Worm (Caenorhabditis elegans) whole organism, mixed stage, embryonic: ENCODE measurements around the gene D1022.2.

ENCODE experiments used
- M03D4.4 ChIP-seq: sonication (generic microtip); optimal IDR thresholded peaks from 2 replicates; lab custom pipeline; 2017; ENCODE audit warnings: mild to moderate bottlenecking, missing genetic modification characterization, missing compliant biosample characterization
- elt-3 ChIP-seq: fragments of 150-350 bp; optimal IDR thresholded peaks from 2 replicates; lab custom pipeline; 2014; ENCODE audit warnings: missing biosample characterization, missing genetic modification characterization
- hlh-1 ChIP-seq: fragments of 150-350 bp; optimal IDR thresholded peaks from 2 replicates; lab custom pipeline; 2014; ENCODE audit warnings: missing biosample characterization, missing genetic modification reagents, missing genetic modification characterization
- mep-1 ChIP-seq: fragments of 150-350 bp; optimal IDR thresholded peaks from 2 replicates; lab custom pipeline; 2017; ENCODE audit warnings: missing biosample characterization, missing genetic modification reagents, missing genetic modification characterization, inconsistent platforms
- nhr-12 ChIP-seq: fragments of 150-350 bp; optimal IDR thresholded peaks from 2 replicates; lab custom pipeline; 2014; ENCODE audit warnings: missing biosample characterization, missing genetic modification characterization
- nhr-237 ChIP-seq: fragments of 150-350 bp; optimal IDR thresholded peaks from 2 replicates; lab custom pipeline; 2014; ENCODE audit warnings: missing biosample characterization, missing genetic modification characterization
- nhr-28 ChIP-seq: fragments of 150-350 bp; optimal IDR thresholded peaks from 2 replicates; lab custom pipeline; 2014; ENCODE audit warnings: missing biosample characterization, missing genetic modification characterization
- pha-4 ChIP-seq: fragments of 150-350 bp; optimal IDR thresholded peaks from 2 replicates; lab custom pipeline; 2018; ENCODE audit warnings: missing biosample characterization, missing genetic modification reagents, missing genetic modification characterization
- snpc-4 ChIP-seq: fragments of 150-350 bp; optimal IDR thresholded peaks from 2 replicates; lab custom pipeline; 2014; ENCODE audit warnings: missing biosample characterization, missing genetic modification characterization
- unc-120 ChIP-seq: sonication (generic microtip); optimal IDR thresholded peaks from 2 replicates; lab custom pipeline; 2017; ENCODE audit warnings: missing genetic modification characterization, missing compliant biosample characterization; ENCODE audit not compliant: poor library complexity, severe bottlenecking
- unc-39 ChIP-seq: fragments of 150-350 bp; optimal IDR thresholded peaks from 2 replicates; lab custom pipeline; 2014; ENCODE audit warnings: missing biosample characterization, missing genetic modification characterization
- unc-62 ChIP-seq: fragments of 150-350 bp; optimal IDR thresholded peaks from 2 replicates; lab custom pipeline; 2014; ENCODE audit warnings: missing biosample characterization, missing genetic modification reagents, missing genetic modification characterization

- TF ChIP-seq nhr-28 (no peak), M03D4.4 (no peak), unc-62 (GFP tag; lab: Kevin White, UChicago) (no peak), mep-1 (no peak), snpc-4 (tag; lab: Kevin White, UChicago) (no peak), elt-3 (tag; lab: Kevin White, UChicago) (no peak), unc-39 (tag; lab: Kevin White, UChicago) (no peak), pha-4 (tag; lab: Kevin White, UChicago) (no peak), nhr-12 (tag; lab: Kevin White, UChicago) (no peak), unc-120 (tag; lab: Kevin White, UChicago) (no peak), nhr-237 (tag; lab: Kevin White, UChicago) (no peak), hlh-1 (no peak)
Observed at ce11 chrII:7483009-7483408, 23.7 kb downstream of the D1022.2 start, which contains the start of gene cah-2.
